3 fruit fly cellular contexts compared by ENCODE assay signal in the genomic region with DNA sequence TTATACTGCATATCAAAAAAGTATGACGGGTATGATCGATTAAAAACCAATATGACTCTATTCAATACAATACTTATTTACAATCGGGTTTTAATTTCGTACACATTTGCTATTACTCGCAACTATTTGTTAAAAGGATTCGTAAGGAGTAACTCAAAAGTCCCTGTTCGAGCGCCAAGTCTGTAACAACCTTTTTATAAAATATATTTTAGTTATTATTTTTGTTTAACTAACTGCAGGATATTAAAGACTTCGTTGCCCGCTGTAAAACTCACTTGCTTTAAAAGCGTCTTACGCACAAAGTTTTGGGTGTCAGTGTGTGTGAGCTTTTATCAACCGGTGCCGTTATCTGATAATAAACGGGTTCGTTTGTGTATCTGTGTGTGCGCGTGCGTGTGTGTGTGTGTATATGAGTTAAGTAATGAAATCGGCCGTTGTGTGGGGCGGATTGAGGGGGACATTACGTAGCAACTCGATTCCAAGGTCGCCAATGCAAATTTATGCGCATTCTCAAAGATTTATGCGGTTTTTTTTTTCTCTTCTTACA.
TF ChIP-seq lines count a peak whose summit lies in the region.

No protein-coding gene starts in this region.

TF ChIP-seq in whole organism, embryonic, 481 proteins besides CTCF, POLR2A, EP300 and RAD21 (continued from another document and continues in another):
- TF ChIP-seq pho (GFP tag; optimal IDR thresholded peaks at IDR 0.05; lab: Kevin White, UChicago) = peak; percentile 75
- TF ChIP-seq CG16815 (GFP tag; optimal IDR thresholded peaks at IDR 0.05; lab: Kevin White, UChicago) = peak; percentile 87
- no peak for TF ChIP-seq cwo (GFP tag; optimal IDR thresholded peaks at IDR 0.05; lab: Kevin White, UChicago)
- peak; percentile 84 for TF ChIP-seq Xbp1 (GFP tag; optimal IDR thresholded peaks at IDR 0.05; lab: Kevin White, UChicago)
- TF ChIP-seq CG10565 (GFP tag; optimal IDR thresholded peaks at IDR 0.05; lab: Kevin White, UChicago) = peak; percentile 21
- no peak for TF ChIP-seq Kr (GFP tag; optimal IDR thresholded peaks at IDR 0.05; lab: Kevin White, UChicago)
- TF ChIP-seq ERR (GFP tag; optimal IDR thresholded peaks at IDR 0.05; lab: Kevin White, UChicago) = peak; percentile 69
- peak; percentile 93 for TF ChIP-seq CG13424 (tag; optimal IDR thresholded peaks at IDR 0.05; lab: Kevin White, UChicago)
- peak; percentile 60 for TF ChIP-seq CG3407 (GFP tag; optimal IDR thresholded peaks at IDR 0.05; lab: Kevin White, UChicago)
- TF ChIP-seq CG14050 (GFP tag; IDR thresholded peaks at IDR 0.05; lab: Robert Waterston, UW) = peak; percentile 80
- TF ChIP-seq gfzf (GFP tag; optimal IDR thresholded peaks at IDR 0.05; lab: Kevin White, UChicago) = no peak
- no peak for TF ChIP-seq br (optimal IDR thresholded peaks at IDR 0.05; lab: Kevin White, UChicago)
- TF ChIP-seq CG9437 (GFP tag; optimal IDR thresholded peaks at IDR 0.05; lab: Kevin White, UChicago) = peak; percentile 88
- no peak for TF ChIP-seq CG6791 (GFP tag; IDR thresholded peaks at IDR 0.05; lab: Robert Waterston, UW; ENCODE audit: partially characterized antibody)
- TF ChIP-seq ab (GFP tag; optimal IDR thresholded peaks at IDR 0.05; lab: Kevin White, UChicago) = peak; percentile 45
- peak; percentile 75 for TF ChIP-seq CG11723 (GFP tag; optimal IDR thresholded peaks at IDR 0.05; lab: Kevin White, UChicago)
- no peak for TF ChIP-seq CG2129 (GFP tag; IDR thresholded peaks at IDR 0.05; lab: Robert Waterston, UW; ENCODE audit: partially characterized antibody)
- peak; percentile 90 for TF ChIP-seq CG31224 (GFP tag; IDR thresholded peaks at IDR 0.05; lab: Robert Waterston, UW)
- TF ChIP-seq CG10209 (GFP tag; optimal IDR thresholded peaks at IDR 0.05; lab: Kevin White, UChicago) = peak; percentile 94
- TF ChIP-seq CG10267 (tag; optimal IDR thresholded peaks at IDR 0.05; lab: Kevin White, UChicago) = peak; percentile 72
- peak; percentile 69 for TF ChIP-seq vfl (GFP tag; optimal IDR thresholded peaks at IDR 0.05; lab: Kevin White, UChicago)
- no peak for TF ChIP-seq lov (optimal IDR thresholded peaks at IDR 0.05; lab: Kevin White, UChicago)
- TF ChIP-seq lov (GFP tag; IDR thresholded peaks at IDR 0.05; lab: Robert Waterston, UW) = no peak
- peak; percentile 75 for TF ChIP-seq trh (GFP tag; optimal IDR thresholded peaks at IDR 0.05; lab: Kevin White, UChicago)
- TF ChIP-seq CG14014 (GFP tag; IDR thresholded peaks at IDR 0.05; lab: Robert Waterston, UW) = peak; percentile 92
- no peak for TF ChIP-seq Deaf1 (tag; optimal IDR thresholded peaks at IDR 0.05; lab: Kevin White, UChicago)
- TF ChIP-seq Opbp (GFP tag; IDR thresholded peaks at IDR 0.05; lab: Robert Waterston, UW; ENCODE audit: partially characterized antibody) = no peak
- TF ChIP-seq CG31441 (GFP tag; IDR thresholded peaks at IDR 0.05; lab: Robert Waterston, UW) = peak; percentile 91
- peak; percentile 82 for TF ChIP-seq CG11560 (tag; IDR thresholded peaks at IDR 0.05; lab: Robert Waterston, UW)
- peak; percentile 67 for TF ChIP-seq CG1647 (GFP tag; optimal IDR thresholded peaks at IDR 0.05; lab: Kevin White, UChicago)
- TF ChIP-seq sens-2 (GFP tag; IDR thresholded peaks at IDR 0.05; lab: Robert Waterston, UW) = no peak
- peak; percentile 43 for TF ChIP-seq tup (GFP tag; optimal IDR thresholded peaks at IDR 0.05; lab: Kevin White, UChicago)
- peak; percentile 66 for TF ChIP-seq gcm2 (GFP tag; optimal IDR thresholded peaks at IDR 0.05; lab: Kevin White, UChicago)
- TF ChIP-seq CG3995 (GFP tag; optimal IDR thresholded peaks at IDR 0.05; lab: Kevin White, UChicago) = peak; percentile 38
- peak; percentile 94 for TF ChIP-seq Meics (GFP tag; optimal IDR thresholded peaks at IDR 0.05; lab: Kevin White, UChicago)
- TF ChIP-seq da (GFP tag; optimal IDR thresholded peaks at IDR 0.05; lab: Kevin White, UChicago) = peak; percentile 5
- TF ChIP-seq fd64A (GFP tag; optimal IDR thresholded peaks at IDR 0.05; lab: Kevin White, UChicago) = peak; percentile 20
- TF ChIP-seq odd (GFP tag; optimal IDR thresholded peaks at IDR 0.05; lab: Kevin White, UChicago) = peak; percentile 83
- TF ChIP-seq Ptx1 (GFP tag; IDR thresholded peaks at IDR 0.05; lab: Robert Waterston, UW) = peak; percentile 92
- peak; percentile 85 for TF ChIP-seq ken (GFP tag; IDR thresholded peaks at IDR 0.05; lab: Robert Waterston, UW)
- peak; percentile 96 for TF ChIP-seq CG7839 (tag; optimal IDR thresholded peaks at IDR 0.05; lab: Kevin White, UChicago)
- TF ChIP-seq CG12391 (tag; optimal IDR thresholded peaks at IDR 0.05; lab: Kevin White, UChicago) = peak; percentile 88

TF ChIP-seq in whole organism, prepupa, 60 proteins besides CTCF, POLR2A, EP300 and RAD21 (continued from another document):
- TF ChIP-seq CG8119 (GFP tag; IDR thresholded peaks at IDR 0.05; lab: Robert Waterston, UW) (peak; percentile 73), CG15336 (GFP tag; IDR thresholded peaks at IDR 0.05; lab: Robert Waterston, UW) (peak; percentile 61), CG10631 (GFP tag; optimal IDR thresholded peaks at IDR 0.05; lab: Kevin White, UChicago) (peak; percentile 85), Ets96B (tag; optimal IDR thresholded peaks at IDR 0.05; lab: Kevin White, UChicago) (peak; percentile 84), Gug (GFP tag; IDR thresholded peaks at IDR 0.05; lab: Robert Waterston, UW) (peak; percentile 56; the same call in 1 of the 2 replicates), CG34406 (GFP tag; optimal IDR thresholded peaks at IDR 0.05; lab: Kevin White, UChicago) (peak; percentile 82), CG32006 (GFP tag; optimal IDR thresholded peaks at IDR 0.05; lab: Kevin White, UChicago) (peak; percentile 89), Sox102F (GFP tag; optimal IDR thresholded peaks at IDR 0.05; lab: Kevin White, UChicago) (peak; percentile 80), CG6163 (GFP tag; IDR thresholded peaks at IDR 0.05; lab: Robert Waterston, UW) (peak; percentile 79), salr (GFP tag; optimal IDR thresholded peaks at IDR 0.05; lab: Kevin White, UChicago) (peak; percentile 65 to 72), CG6792 (GFP tag; optimal IDR thresholded peaks at IDR 0.05; lab: Kevin White, UChicago) (peak; percentile 75), Sox15 (GFP tag; optimal IDR thresholded peaks at IDR 0.05; lab: Kevin White, UChicago) (peak; percentile 78), Hr39 (GFP tag; optimal IDR thresholded peaks at IDR 0.05; lab: Kevin White, UChicago) (peak; percentile 76), achi (GFP tag; optimal IDR thresholded peaks at IDR 0.05; lab: Kevin White, UChicago) (peak; percentile 81), Hr4 (GFP tag; optimal IDR thresholded peaks at IDR 0.05; lab: Kevin White, UChicago) (peak; percentile 77), Eip78C (GFP tag; lab: Kevin White, UChicago) (peak; percentile 95), dac (GFP tag; optimal IDR thresholded peaks at IDR 0.05; lab: Kevin White, UChicago) (peak; percentile 63), CG16779 (tag; optimal IDR thresholded peaks at IDR 0.05; lab: Kevin White, UChicago) (peak; percentile 36), CG6854 (GFP tag; optimal IDR thresholded peaks at IDR 0.05; lab: Kevin White, UChicago) (peak; percentile 12), CG11762 (GFP tag; optimal IDR thresholded peaks at IDR 0.05; lab: Kevin White, UChicago; ENCODE audit: insufficient read depth) (peak; percentile 56), CG11294 (GFP tag; IDR thresholded peaks at IDR 0.05; lab: Robert Waterston, UW) (no peak), acj6 (GFP tag; optimal IDR thresholded peaks at IDR 0.05; lab: Kevin White, UChicago) (peak; percentile 81), pdm3 (GFP tag; optimal IDR thresholded peaks at IDR 0.05; lab: Kevin White, UChicago) (peak; percentile 81), CG9139 (GFP tag; optimal IDR thresholded peaks at IDR 0.05; lab: Kevin White, UChicago) (peak; percentile 28), CG11902 (GFP tag; optimal IDR thresholded peaks at IDR 0.05; lab: Kevin White, UChicago) (peak; percentile 73), CG8632 (GFP tag; optimal IDR thresholded peaks at IDR 0.05; lab: Kevin White, UChicago) (peak; percentile 72), CG3032 (tag; optimal IDR thresholded peaks at IDR 0.05; lab: Kevin White, UChicago) (peak; percentile 85), net (GFP tag; optimal IDR thresholded peaks at IDR 0.05; lab: Kevin White, UChicago) (peak; percentile 71), esn (GFP tag; optimal IDR thresholded peaks at IDR 0.05; lab: Kevin White, UChicago) (peak; percentile 85), CG8319 (GFP tag; optimal IDR thresholded peaks at IDR 0.05; lab: Kevin White, UChicago) (peak; percentile 61), CG1621 (tag; optimal IDR thresholded peaks at IDR 0.05; lab: Kevin White, UChicago) (peak; percentile 67), spab (GFP tag; optimal IDR thresholded peaks at IDR 0.05; lab: Kevin White, UChicago) (peak; percentile 72), cyc (GFP tag; optimal IDR thresholded peaks at IDR 0.05; lab: Kevin White, UChicago) (peak; percentile 72), fkh (GFP tag; optimal IDR thresholded peaks at IDR 0.05; lab: Kevin White, UChicago) (peak; percentile 86), topi (GFP tag; optimal IDR thresholded peaks at IDR 0.05; lab: Kevin White, UChicago) (peak; percentile 85), CG10669 (GFP tag; optimal IDR thresholded peaks at IDR 0.05; lab: Kevin White, UChicago) (peak; percentile 86), vri (GFP tag; optimal IDR thresholded peaks at IDR 0.05; lab: Kevin White, UChicago) (peak; percentile 96), ss (GFP tag; optimal IDR thresholded peaks at IDR 0.05; lab: Kevin White, UChicago) (peak in 1 of 2 experiments; percentile 87), CG3919 (GFP tag; optimal IDR thresholded peaks at IDR 0.05; lab: Kevin White, UChicago) (peak; percentile 79), Eip75B (GFP tag; optimal IDR thresholded peaks at IDR 0.05; lab: Kevin White, UChicago) (peak; percentile 62), Sox14 (GFP tag; optimal IDR thresholded peaks at IDR 0.05; lab: Kevin White, UChicago) (peak; percentile 69)
TF ChIP-seq in whole organism, prepupa: peak in this region for 57.

TF ChIP-seq in whole organism, wandering third instar larva, 38 proteins besides CTCF, POLR2A, EP300 and RAD21 (continued from another document):
- peak; percentile 82 for TF ChIP-seq dmrt93B (GFP tag; optimal IDR thresholded peaks at IDR 0.05; lab: Kevin White, UChicago)
- TF ChIP-seq Hnf4 (GFP tag; optimal IDR thresholded peaks at IDR 0.05; lab: Kevin White, UChicago) = peak; percentile 39
- TF ChIP-seq psq (GFP tag; optimal IDR thresholded peaks at IDR 0.05; lab: Kevin White, UChicago) = peak; percentile 66
- peak; percentile 85 for TF ChIP-seq h (GFP tag; optimal IDR thresholded peaks at IDR 0.05; lab: Kevin White, UChicago)
- peak; percentile 0 for TF ChIP-seq GATAd (GFP tag; optimal IDR thresholded peaks at IDR 0.05; lab: Kevin White, UChicago)
- peak; percentile 2 for TF ChIP-seq dsf (GFP tag; optimal IDR thresholded peaks at IDR 0.05; lab: Kevin White, UChicago; ENCODE audit: borderline replicate concordance)
- TF ChIP-seq foxo (GFP tag; optimal IDR thresholded peaks at IDR 0.05; lab: Kevin White, UChicago) = peak in 1 of 2 experiments; percentile 86
- TF ChIP-seq pan (optimal IDR thresholded peaks at IDR 0.05; lab: Kevin White, UChicago) = peak; percentile 36
- peak; percentile 74 for TF ChIP-seq woc (GFP tag; optimal IDR thresholded peaks at IDR 0.05; lab: Kevin White, UChicago)
- TF ChIP-seq CrebA (GFP tag; optimal IDR thresholded peaks at IDR 0.05; lab: Kevin White, UChicago; ENCODE audit: borderline replicate concordance) = peak; percentile 10
- peak; percentile 91 for TF ChIP-seq sv (GFP tag; optimal IDR thresholded peaks at IDR 0.05; lab: Kevin White, UChicago)
- peak; percentile 39 for TF ChIP-seq Rel (GFP tag; optimal IDR thresholded peaks at IDR 0.05; lab: Kevin White, UChicago)
- TF ChIP-seq Rel (tag; optimal IDR thresholded peaks at IDR 0.05; lab: Kevin White, UChicago) = peak; percentile 25
- TF ChIP-seq HLH106 (tag; optimal IDR thresholded peaks at IDR 0.05; lab: Kevin White, UChicago) = peak; percentile 92
- TF ChIP-seq Dfd (GFP tag; optimal IDR thresholded peaks at IDR 0.05; lab: Kevin White, UChicago) = peak; percentile 45
